Fruit fly (Drosophila melanogaster) whole organism, adult: Measurements from ENCODE around the gene CG32376.

Experiments used
- CG11617 ChIP-seq: fragments of 200-800 bp; sonication (Bioruptor generic); optimal IDR thresholded peaks from 2 replicates; lab custom pipeline; 2017; ENCODE audit warnings: mild to moderate bottlenecking, missing biosample characterization, missing genetic modification reagents, missing genetic modification characterization
- CG14711 ChIP-seq: fragments of 200-800 bp; sonication (Bioruptor generic); optimal IDR thresholded peaks from 2 replicates; lab custom pipeline; 2018; ENCODE audit warnings: missing biosample characterization, mild to moderate bottlenecking, missing genetic modification characterization, moderate library complexity
- CG33017 ChIP-seq: fragments of 200-800 bp; sonication (Bioruptor generic); optimal IDR thresholded peaks from 2 replicates; lab custom pipeline; 2018; ENCODE audit warnings: missing biosample characterization, mild to moderate bottlenecking, missing genetic modification characterization, moderate library complexity
- CG7045 ChIP-seq: fragments of 200-800 bp; sonication (Bioruptor generic); optimal IDR thresholded peaks from 2 replicates; lab custom pipeline; 2017; ENCODE audit warnings: missing biosample characterization, mild to moderate bottlenecking, missing genetic modification characterization
- Clk ChIP-seq: fragments of 200-800 bp; sonication (Bioruptor generic); optimal IDR thresholded peaks from 2 replicates; lab custom pipeline; 2017; ENCODE audit warnings: missing biosample characterization, missing genetic modification characterization
- Crg-1 ChIP-seq: fragments of 200-800 bp; sonication (Bioruptor generic); optimal IDR thresholded peaks from 2 replicates; lab custom pipeline; 2016; ENCODE audit warnings: missing biosample characterization, missing genetic modification characterization
- Hr96 ChIP-seq: fragments of 200-800 bp; sonication (Bioruptor generic); optimal IDR thresholded peaks from 2 replicates; lab custom pipeline; 2016; ENCODE audit warnings: missing biosample characterization, missing genetic modification characterization
- cnc ChIP-seq, 2 experiments: fragments of >200 bp; optimal IDR thresholded peaks; 2 replicates each; lab custom pipeline; 2017
- ovo ChIP-seq: fragments of 200-800 bp; sonication (Bioruptor generic); optimal IDR thresholded peaks from 2 replicates; lab custom pipeline; 2016; ENCODE audit warnings: missing biosample characterization, missing genetic modification characterization
- toe ChIP-seq: fragments of 200-800 bp; sonication (Bioruptor generic); optimal IDR thresholded peaks from 2 replicates; lab custom pipeline; 2016; ENCODE audit warnings: missing biosample characterization, missing genetic modification characterization

DNA sequence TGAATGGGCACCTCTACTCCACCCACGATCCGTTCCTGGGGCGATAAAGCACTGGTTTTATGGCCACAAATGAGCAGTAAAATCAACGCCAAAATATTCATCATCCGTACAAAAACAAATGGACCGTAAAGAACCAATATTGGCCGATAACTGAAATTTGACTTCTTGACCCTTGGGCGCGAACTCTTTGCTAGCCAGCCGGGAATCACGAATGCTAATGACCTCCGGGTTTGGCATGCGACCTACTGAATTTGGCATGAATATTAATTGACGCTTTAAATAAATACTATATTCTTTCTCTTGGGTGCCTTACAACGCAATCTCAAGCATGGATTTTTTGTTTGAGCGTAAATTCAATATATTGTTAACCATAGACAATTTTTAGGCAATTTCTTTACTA is 2.5 kb downstream of the CG32376 start, which contains the start of gene CG16998:
- TF ChIP-seq ovo (GFP tag; lab: Kevin White, UChicago), result no peak
- TF ChIP-seq cnc (optimal IDR thresholded peaks at IDR 0.05; lab: Kevin White, UChicago), result no peak
- TF ChIP-seq CG11617 (GFP tag; lab: Kevin White, UChicago), result no peak
- no peak for TF ChIP-seq Crg-1
- no peak for TF ChIP-seq toe (GFP tag; lab: Kevin White, UChicago)
- TF ChIP-seq CG33017 (tag; lab: Kevin White, UChicago), result no peak
- TF ChIP-seq Hr96 (GFP tag; lab: Kevin White, UChicago), result no peak
- TF ChIP-seq Clk, result no peak
- TF ChIP-seq CG14711 (tag; lab: Kevin White, UChicago), result no peak
- no peak for TF ChIP-seq CG7045 (GFP tag; lab: Kevin White, UChicago)
